Worm (Caenorhabditis elegans) whole organism, L3 larva: ENCODE data around the gene trp-2.

Experiments
- ceh-82 ChIP-seq: fragments of 150-350 bp; optimal IDR thresholded peaks from 2 replicates; lab custom pipeline; 2014; ENCODE audit warnings: missing biosample characterization, missing genetic modification characterization
- snpc-4 ChIP-seq: fragments of 150-350 bp; optimal IDR thresholded peaks from 2 replicates; lab custom pipeline; 2014; ENCODE audit warnings: missing biosample characterization, missing genetic modification characterization
- zag-1 ChIP-seq: fragments of 150-350 bp; optimal IDR thresholded peaks from 2 replicates; lab custom pipeline; 2014; ENCODE audit warnings: missing biosample characterization, missing genetic modification characterization
- ztf-4 ChIP-seq: fragments of 150-350 bp; optimal IDR thresholded peaks from 2 replicates; lab custom pipeline; 2014; ENCODE audit warnings: missing biosample characterization, missing genetic modification characterization

DNA sequence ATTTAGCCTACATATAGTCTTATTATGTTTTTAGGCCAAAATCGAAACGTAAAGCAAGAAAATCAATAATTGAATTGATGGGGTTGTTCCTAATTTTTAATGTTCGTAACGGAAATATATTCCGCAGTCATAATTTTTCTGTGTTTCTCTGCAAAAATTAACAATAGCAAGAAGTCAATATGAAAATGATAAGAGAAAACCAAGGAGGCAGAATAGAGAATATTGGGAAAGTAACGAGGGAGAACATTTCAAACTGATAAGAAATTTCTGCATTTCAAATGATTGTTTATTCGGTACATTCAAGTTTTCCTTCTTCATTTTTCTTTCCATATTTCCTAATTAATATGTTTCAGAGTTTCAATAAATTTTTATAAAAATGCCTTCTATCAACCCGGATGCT is 35.7 kb upstream of the trp-2 start, which contains the start of gene fbxa-54:
- no peak for TF ChIP-seq ceh-82 (tag; lab: Kevin White, UChicago)
- no peak for TF ChIP-seq ztf-4
- no peak for TF ChIP-seq snpc-4
- no peak for TF ChIP-seq zag-1 (tag; lab: Kevin White, UChicago)
